Fruit fly (Drosophila melanogaster): Measurements from ENCODE around the gene CG11585.

CG11585 gene

dm6 chrX:14214505-14215449, 25.5 kb downstream of the CG11585 start:
- TF ChIP-seq Sin3A (optimal IDR thresholded peaks at IDR 0.05) = no peak
- TF ChIP-seq Myc (optimal IDR thresholded peaks at IDR 0.05) = no peak
- TF ChIP-seq ttk (optimal IDR thresholded peaks at IDR 0.05) = no peak
- TF ChIP-seq h (optimal IDR thresholded peaks at IDR 0.05) = no peak
- no peak for TF ChIP-seq psq (optimal IDR thresholded peaks at IDR 0.05)
- TF ChIP-seq insv (optimal IDR thresholded peaks at IDR 0.05) = no peak

dm6 chrX:14215834-14216233, 26.5 kb downstream of the CG11585 start:
- no peak for TF ChIP-seq ttk (optimal IDR thresholded peaks at IDR 0.05)
- no peak for TF ChIP-seq h (optimal IDR thresholded peaks at IDR 0.05)
- no peak for TF ChIP-seq Sin3A (optimal IDR thresholded peaks at IDR 0.05)
- no peak for TF ChIP-seq psq (optimal IDR thresholded peaks at IDR 0.05)
- no peak for TF ChIP-seq insv (optimal IDR thresholded peaks at IDR 0.05)
- TF ChIP-seq Myc (optimal IDR thresholded peaks at IDR 0.05) = no peak

dm6 chrX:14216844-14217243, 27.5 kb downstream of the CG11585 start:
- TF ChIP-seq ttk (optimal IDR thresholded peaks at IDR 0.05) (no peak), insv (optimal IDR thresholded peaks at IDR 0.05) (no peak), Myc (optimal IDR thresholded peaks at IDR 0.05) (no peak), psq (optimal IDR thresholded peaks at IDR 0.05) (no peak), h (optimal IDR thresholded peaks at IDR 0.05) (no peak), Sin3A (optimal IDR thresholded peaks at IDR 0.05) (no peak)

- TF ChIP-seq h (optimal IDR thresholded peaks at IDR 0.05) = no peak
- TF ChIP-seq psq (optimal IDR thresholded peaks at IDR 0.05) = no peak
- TF ChIP-seq Myc (optimal IDR thresholded peaks at IDR 0.05) = no peak
- no peak for TF ChIP-seq insv (optimal IDR thresholded peaks at IDR 0.05)
- TF ChIP-seq Sin3A (optimal IDR thresholded peaks at IDR 0.05) = no peak
- no peak for TF ChIP-seq ttk (optimal IDR thresholded peaks at IDR 0.05)
Observed at dm6 chrX:14218045-14218483, 28.7 kb downstream of the CG11585 start.

- TF ChIP-seq Myc (optimal IDR thresholded peaks at IDR 0.05) (no peak), Sin3A (optimal IDR thresholded peaks at IDR 0.05) (no peak), insv (optimal IDR thresholded peaks at IDR 0.05) (no peak), h (optimal IDR thresholded peaks at IDR 0.05) (no peak), ttk (optimal IDR thresholded peaks at IDR 0.05) (no peak), psq (optimal IDR thresholded peaks at IDR 0.05) (no peak)
Observed at dm6 chrX:14221182-14221581, 31.9 kb downstream of the CG11585 start.

- TF ChIP-seq Sin3A (optimal IDR thresholded peaks at IDR 0.05) (no peak), ttk (optimal IDR thresholded peaks at IDR 0.05) (no peak), psq (optimal IDR thresholded peaks at IDR 0.05) (no peak), h (optimal IDR thresholded peaks at IDR 0.05) (no peak), Myc (optimal IDR thresholded peaks at IDR 0.05) (no peak), insv (optimal IDR thresholded peaks at IDR 0.05) (no peak)
Observed at dm6 chrX:14221995-14222394, 32.7 kb downstream of the CG11585 start.

- TF ChIP-seq Myc (optimal IDR thresholded peaks at IDR 0.05) = no peak
Observed at dm6 chrX:14225665-14226064, 36.3 kb downstream of the CG11585 start, which contains the start of gene CG11674. TSS of gene CG11674 (minus strand) at chrX:14225879.

- TF ChIP-seq psq (optimal IDR thresholded peaks at IDR 0.05) (no peak), Myc (optimal IDR thresholded peaks at IDR 0.05) (no peak), insv (optimal IDR thresholded peaks at IDR 0.05) (no peak), h (optimal IDR thresholded peaks at IDR 0.05) (no peak), ttk (optimal IDR thresholded peaks at IDR 0.05) (no peak), Sin3A (optimal IDR thresholded peaks at IDR 0.05) (no peak)
Observed at dm6 chrX:14226093-14226492, 36.8 kb downstream of the CG11585 start, which contains the start of gene mRpL38. TSS of gene mRpL38 (plus strand) at chrX:14226289.

- TF ChIP-seq Myc (optimal IDR thresholded peaks at IDR 0.05) = no peak
- TF ChIP-seq insv (optimal IDR thresholded peaks at IDR 0.05) = no peak
- no peak for TF ChIP-seq h (optimal IDR thresholded peaks at IDR 0.05)
- no peak for TF ChIP-seq ttk (optimal IDR thresholded peaks at IDR 0.05)
- TF ChIP-seq Sin3A (optimal IDR thresholded peaks at IDR 0.05) = no peak
- no peak for TF ChIP-seq psq (optimal IDR thresholded peaks at IDR 0.05)
Observed at dm6 chrX:14227043-14227442, 37.7 kb downstream of the CG11585 start.

dm6 chrX:14233843-14234337, 44.6 kb downstream of the CG11585 start, which contains the start of gene CG42271:
TSS of gene CG42271 (minus strand) at chrX:14234066.
- TF ChIP-seq h (optimal IDR thresholded peaks at IDR 0.05) (no peak), Myc (optimal IDR thresholded peaks at IDR 0.05) (no peak), ttk (optimal IDR thresholded peaks at IDR 0.05) (no peak)

dm6 chrX:14234468-14234867, 45.2 kb downstream of the CG11585 start:
- TF ChIP-seq psq (optimal IDR thresholded peaks at IDR 0.05) = no peak
- no peak for TF ChIP-seq Myc (optimal IDR thresholded peaks at IDR 0.05)
- TF ChIP-seq ttk (optimal IDR thresholded peaks at IDR 0.05) = no peak
- no peak for TF ChIP-seq Sin3A (optimal IDR thresholded peaks at IDR 0.05)
- no peak for TF ChIP-seq h (optimal IDR thresholded peaks at IDR 0.05)
- TF ChIP-seq insv (optimal IDR thresholded peaks at IDR 0.05) = no peak

dm6 chrX:14237873-14238394, 48.6 kb downstream of the CG11585 start, which contains the start of the genes Fbxl4 and Dus2:
TSS of gene Fbxl4 (minus strand) at chrX:14237923.
TSS of gene Dus2 (plus strand) at chrX:14237988.
- TF ChIP-seq h (optimal IDR thresholded peaks at IDR 0.05) (no peak), psq (optimal IDR thresholded peaks at IDR 0.05) (no peak), Myc (optimal IDR thresholded peaks at IDR 0.05) (no peak), Sin3A (optimal IDR thresholded peaks at IDR 0.05) (no peak), ttk (optimal IDR thresholded peaks at IDR 0.05) (no peak), insv (optimal IDR thresholded peaks at IDR 0.05) (no peak)

All from Kc167 (cell line).